Fruit fly (Drosophila melanogaster) S2 (cell line): ENCODE results near the gene CG13855.

Experiments used
- CG8478 ChIP-seq: fragments of >200 bp; optimal IDR thresholded peaks from 2 replicates; lab custom pipeline; 2018
- CTCF ChIP-seq, 2 experiments: fragments of >200 bp; optimal IDR thresholded peaks; 2 replicates each; lab custom pipeline; 2018

dm6 chr3R:22381077-22381476 is 24.7 kb upstream of the CG13855 start, which contains the start of gene CG43342:
- no peak for TF ChIP-seq CG8478 (lab: Kevin White, UChicago)
- TF ChIP-seq CTCF (optimal IDR thresholded peaks at IDR 0.05; lab: Kevin White, UChicago): no peak
